Worm (Caenorhabditis elegans) whole organism, mixed stage, embryonic: ENCODE results near the gene fbxa-98.

Experiments
- bed-3 ChIP-seq: fragments of 200-800 bp; sonication (Bioruptor generic); optimal IDR thresholded peaks from 3 replicates; lab custom pipeline; 2018; ENCODE audit warnings: mild to moderate bottlenecking, missing genetic modification characterization, moderate library complexity, missing compliant biosample characterization
- ces-1 ChIP-seq: fragments of 150-350 bp; optimal IDR thresholded peaks from 2 replicates; lab custom pipeline; 2014; ENCODE audit warnings: missing biosample characterization, missing genetic modification reagents, missing genetic modification characterization
- lin-32 ChIP-seq: fragments of 200-800 bp; sonication (Bioruptor generic); optimal IDR thresholded peaks from 2 replicates; lab custom pipeline; 2018; ENCODE audit warnings: mild to moderate bottlenecking, missing genetic modification characterization, missing compliant biosample characterization
- lsy-2 ChIP-seq: fragments of 150-350 bp; optimal IDR thresholded peaks from 2 replicates; lab custom pipeline; 2014; ENCODE audit warnings: missing biosample characterization, missing genetic modification characterization
- pha-4 ChIP-seq: fragments of 150-350 bp; optimal IDR thresholded peaks from 2 replicates; lab custom pipeline; 2018; ENCODE audit warnings: missing biosample characterization, missing genetic modification reagents, missing genetic modification characterization
- unc-39 ChIP-seq: fragments of 150-350 bp; optimal IDR thresholded peaks from 2 replicates; lab custom pipeline; 2014; ENCODE audit warnings: missing biosample characterization, missing genetic modification characterization

DNA sequence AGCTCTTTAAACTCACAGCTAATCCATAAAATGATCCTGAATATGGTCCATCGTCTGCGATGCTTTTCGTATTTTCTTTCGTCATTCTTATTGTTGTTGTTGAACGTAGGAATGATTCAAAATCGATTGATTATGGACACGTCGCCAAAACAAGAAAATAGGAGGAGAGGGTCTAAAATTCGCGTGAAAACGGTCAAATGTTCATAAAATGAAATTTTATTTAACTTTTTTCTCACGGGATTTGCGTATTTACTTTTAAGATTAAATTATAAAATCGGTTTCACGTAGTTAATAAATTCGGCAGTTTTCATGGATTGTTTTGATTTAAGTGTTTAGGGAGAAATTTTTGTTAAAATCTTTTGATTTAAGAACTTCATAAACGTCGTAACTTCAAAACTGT lies 15.9 kb downstream of the fbxa-98 start, which contains the start of gene C08F11.10:
- TF ChIP-seq pha-4 (tag; lab: Kevin White, UChicago) (no peak), lin-32 (no peak), ces-1 (no peak), lsy-2 (tag; lab: Kevin White, UChicago) (no peak), bed-3 (no peak), unc-39 (no peak)
